Fruit fly (Drosophila melanogaster): ENCODE results near the gene Srp9.

- TF ChIP-seq Myc (optimal IDR thresholded peaks at IDR 0.05) (no peak), h (GFP tag; optimal IDR thresholded peaks at IDR 0.05) (no peak), psq (GFP tag; optimal IDR thresholded peaks at IDR 0.05) (no peak), Hnf4 (GFP tag; optimal IDR thresholded peaks at IDR 0.05) (no peak), dmrt93B (GFP tag; optimal IDR thresholded peaks at IDR 0.05) (no peak), Dfd (GFP tag; optimal IDR thresholded peaks at IDR 0.05) (no peak), pan (optimal IDR thresholded peaks at IDR 0.05) (no peak), dsf (GFP tag; optimal IDR thresholded peaks at IDR 0.05; ENCODE audit: borderline replicate concordance) (no peak), ey (GFP tag; optimal IDR thresholded peaks at IDR 0.05) (no peak), CG32264 (GFP tag; optimal IDR thresholded peaks at IDR 0.05) (no peak)
These were observed 4.5 kb downstream of the Srp9 start for dm6 chr3L:7940558-7941238.
